Worm (Caenorhabditis elegans): Measurements from ENCODE around the gene Y53F4B.14.

DNA sequence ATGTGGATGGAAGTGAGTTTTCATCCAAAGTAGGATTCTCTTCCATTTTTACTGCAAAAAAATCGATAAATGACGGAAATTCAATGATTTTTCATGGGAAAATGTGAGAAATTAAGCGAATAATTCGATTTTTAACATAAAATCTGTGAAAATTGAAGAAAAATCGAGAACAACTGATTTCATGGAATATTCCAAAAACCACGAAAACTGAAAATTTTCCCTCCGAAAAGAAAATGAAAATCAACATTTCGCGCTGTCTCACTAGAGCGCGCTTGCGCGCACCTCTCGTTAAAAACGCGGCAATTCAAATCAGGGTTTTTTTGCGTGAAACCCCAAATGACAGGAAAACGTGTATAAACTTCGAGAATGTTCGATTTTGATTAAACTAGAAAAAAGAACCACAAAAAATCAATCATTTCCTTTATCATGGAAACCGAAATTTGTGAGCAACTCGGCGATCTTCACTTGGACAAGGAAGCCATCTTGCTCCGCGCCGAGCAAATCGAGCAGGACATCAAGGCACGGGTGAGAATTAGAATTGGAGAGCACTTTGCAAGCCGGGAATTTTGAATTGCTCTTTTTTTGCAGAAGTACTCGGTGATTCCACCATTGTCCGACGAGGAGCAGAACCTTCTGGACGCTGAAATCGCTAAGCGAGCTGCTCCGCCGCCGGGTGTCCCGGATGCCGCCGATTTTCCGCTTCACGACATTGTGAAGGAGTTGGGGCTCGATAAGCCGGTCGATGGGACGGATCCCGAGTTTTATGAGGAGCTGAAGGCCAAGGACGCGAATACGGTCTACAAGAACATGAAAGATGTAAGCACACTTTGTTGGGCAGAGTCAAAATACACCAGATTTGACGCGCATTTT, 27.2 kb upstream of the Y53F4B.14 start, which contains the start of the genes Y53F4B.9 and Y53F4B.11:
- TF ChIP-seq tra-1 (GFP tag; IDR thresholded peaks at IDR 0.05) (no peak), nhr-76 (tag; optimal IDR thresholded peaks at IDR 0.05) (no peak), snpc-4 (tag; optimal IDR thresholded peaks at IDR 0.05) (peak; percentile 42), lin-39 (tag; optimal IDR thresholded peaks at IDR 0.05) (no peak)

Measured in whole organism, L4 larva.